Worm (Caenorhabditis elegans): ENCODE data around the gene F54F7.2.

DNA sequence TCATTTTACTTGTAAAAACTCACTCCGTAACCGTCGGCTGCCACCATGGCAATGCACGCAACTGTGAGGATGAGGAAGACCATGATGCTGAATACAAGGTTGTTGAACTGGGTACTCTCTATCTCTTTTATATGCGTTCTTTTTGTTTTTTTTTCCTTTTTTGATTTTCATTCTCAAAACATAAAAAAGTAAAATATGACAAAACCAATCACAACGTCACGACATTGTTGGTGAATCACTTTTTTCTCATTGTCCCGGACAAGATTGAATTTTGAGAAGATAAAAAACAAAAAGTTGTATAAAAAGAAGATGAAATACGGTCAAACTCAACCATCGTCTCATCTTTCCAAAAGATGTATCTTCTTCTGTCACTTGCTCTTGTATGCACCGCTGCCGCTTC, 39.3 kb downstream of the F54F7.2 start, which contains the start of the genes Y62H9A.5 and ule-5:
- TF ChIP-seq elt-2 (tag; optimal IDR thresholded peaks at IDR 0.05) (no peak), rnt-1 (tag; optimal IDR thresholded peaks at IDR 0.05) (no peak), nhr-11 (tag; optimal IDR thresholded peaks at IDR 0.05) (no peak), sdc-2 (tag; optimal IDR thresholded peaks at IDR 0.05) (no peak), pqm-1 (tag; optimal IDR thresholded peaks at IDR 0.05) (no peak), ztf-16 (tag; optimal IDR thresholded peaks at IDR 0.05) (no peak), F13H6.1 (tag; optimal IDR thresholded peaks at IDR 0.05) (no peak), nfya-1 (tag; optimal IDR thresholded peaks at IDR 0.05) (no peak), npax-4 (tag; optimal IDR thresholded peaks at IDR 0.05) (no peak), ceh-9 (tag; optimal IDR thresholded peaks at IDR 0.05) (no peak), ceh-22 (tag; optimal IDR thresholded peaks at IDR 0.05) (no peak), che-1 (tag; optimal IDR thresholded peaks at IDR 0.05) (no peak)

Data from whole organism, late embryonic.